Fruit fly (Drosophila melanogaster) whole organism, embryonic: Measurements from ENCODE around the gene Cul5.

ENCODE experiments used
- Bteb2 ChIP-seq: fragments of 200-800 bp; sonication (Bioruptor generic); optimal IDR thresholded peaks from 2 replicates; lab custom pipeline; 2016; ENCODE audit warnings: missing biosample characterization, missing genetic modification characterization
- CG14667 ChIP-seq: fragments of 200-800 bp; sonication (Bioruptor generic); IDR thresholded peaks from 2 replicates; pipeline ENCODE4 v1.3.6; 2022; ENCODE audit warnings: missing biosample characterization, missing genetic modification characterization
- CG15696 ChIP-seq: fragments of 200-800 bp; sonication (Bioruptor generic); optimal IDR thresholded peaks from 2 replicates; lab custom pipeline; 2019; ENCODE audit warnings: missing biosample characterization, mild to moderate bottlenecking, missing genetic modification characterization, moderate library complexity
- CG16813 ChIP-seq: fragments of 200-800 bp; sonication (Bioruptor generic); IDR thresholded peaks from 3 replicates; pipeline ENCODE4 v1.3.6; 2022; ENCODE audit warnings: missing biosample characterization, missing genetic modification characterization; ENCODE audit not compliant: partially characterized antibody
- CG16863 ChIP-seq: fragments of 200-800 bp; sonication (Bioruptor generic); optimal IDR thresholded peaks from 3 replicates; lab custom pipeline; 2016; ENCODE audit warnings: missing biosample characterization, missing genetic modification characterization
- CG17186 ChIP-seq: fragments of 200-800 bp; sonication (Bioruptor generic); optimal IDR thresholded peaks from 3 replicates; lab custom pipeline; 2017; ENCODE audit warnings: missing biosample characterization, missing genetic modification reagents, missing genetic modification characterization
- CG17361 ChIP-seq: fragments of 200-800 bp; sonication (Bioruptor generic); IDR thresholded peaks from 3 replicates; pipeline ENCODE4 v1.3.6; 2022; ENCODE audit warnings: missing biosample characterization, missing genetic modification characterization
- CG17612 ChIP-seq: fragments of 200-800 bp; sonication (Bioruptor generic); IDR thresholded peaks from 2 replicates; pipeline ENCODE4 v1.3.6; 2022; ENCODE audit warnings: missing biosample characterization, missing genetic modification characterization
- CG18262 ChIP-seq: fragments of 200-800 bp; optimal IDR thresholded peaks from 3 replicates; lab custom pipeline; 2019; ENCODE audit warnings: missing biosample characterization, mild to moderate bottlenecking, missing genetic modification characterization, moderate library complexity
- CG2712 ChIP-seq: fragments of 200-800 bp; optimal IDR thresholded peaks from 3 replicates; lab custom pipeline; 2019; ENCODE audit warnings: missing biosample characterization, mild to moderate bottlenecking, missing genetic modification characterization, moderate library complexity
- CG32772 ChIP-seq: fragments of 200-800 bp; sonication (Bioruptor generic); IDR thresholded peaks from 2 replicates; pipeline ENCODE4 v1.3.6; 2022; ENCODE audit warnings: missing biosample characterization, missing genetic modification characterization
- CG34224 ChIP-seq: fragments of 200-800 bp; sonication (Bioruptor generic); IDR thresholded peaks from 3 replicates; pipeline ENCODE4 v1.3.6; 2022; ENCODE audit warnings: missing biosample characterization, missing genetic modification characterization; ENCODE audit not compliant: partially characterized antibody
- CG6683 ChIP-seq: fragments of 200-800 bp; sonication (Bioruptor generic); optimal IDR thresholded peaks from 2 replicates; lab custom pipeline; 2017; ENCODE audit warnings: missing biosample characterization, mild to moderate bottlenecking, missing genetic modification characterization, missing genetic modification reagents
- CG6791 ChIP-seq: fragments of 200-800 bp; sonication (Bioruptor generic); IDR thresholded peaks from 3 replicates; pipeline ENCODE4 v1.3.6; 2022; ENCODE audit warnings: missing biosample characterization, missing genetic modification characterization; ENCODE audit not compliant: partially characterized antibody
- CG7786 ChIP-seq: fragments of 200-800 bp; sonication (Bioruptor generic); optimal IDR thresholded peaks from 2 replicates; lab custom pipeline; 2016; ENCODE audit warnings: missing biosample characterization, missing genetic modification characterization
- CG7963 ChIP-seq: fragments of 200-800 bp; sonication (Bioruptor generic); IDR thresholded peaks from 3 replicates; pipeline ENCODE4 v1.3.6; 2022; ENCODE audit warnings: missing biosample characterization, missing genetic modification characterization; ENCODE audit not compliant: partially characterized antibody
- CG9609 ChIP-seq: fragments of 200-800 bp; sonication (Bioruptor generic); optimal IDR thresholded peaks from 3 replicates; lab custom pipeline; 2016; ENCODE audit warnings: missing biosample characterization, missing genetic modification characterization
- D ChIP-seq, 2 experiments: fragments of 200-800 bp in 1 of 2; fragments of >200 bp in 1 of 2; sonication (Bioruptor generic) in 1 of 2; optimal IDR thresholded peaks; 2 replicates in 1 of 2; 3 replicates in 1 of 2; lab custom pipeline; 2017; ENCODE audit warnings: mild to moderate bottlenecking in 1 of 2, missing biosample characterization in 1 of 2, missing genetic modification characterization in 1 of 2, missing genetic modification reagents in 1 of 2
- Deaf1 ChIP-seq: fragments of 200-800 bp; optimal IDR thresholded peaks from 3 replicates; lab custom pipeline; 2019; ENCODE audit warnings: missing biosample characterization, mild to moderate bottlenecking, missing genetic modification characterization, moderate library complexity
- Dek ChIP-seq: fragments of 200-800 bp; sonication (Bioruptor generic); optimal IDR thresholded peaks from 3 replicates; lab custom pipeline; 2019; ENCODE audit warnings: missing biosample characterization, mild to moderate bottlenecking, missing genetic modification characterization, moderate library complexity
- Dip2 ChIP-seq: fragments of 200-800 bp; sonication (Bioruptor generic); IDR thresholded peaks from 2 replicates; pipeline ENCODE4 v1.3.6; 2022; ENCODE audit warnings: missing biosample characterization, missing genetic modification characterization
- Dll ChIP-seq: fragments of 200-800 bp; sonication (Bioruptor generic); IDR thresholded peaks from 4 replicates; pipeline ENCODE4 v1.3.6; 2022; ENCODE audit warnings: missing biosample characterization, missing genetic modification characterization; ENCODE audit not compliant: partially characterized antibody
- Hsf ChIP-seq: fragments of 200-800 bp; sonication (Bioruptor generic); optimal IDR thresholded peaks from 3 replicates; lab custom pipeline; 2016; ENCODE audit warnings: missing biosample characterization, missing genetic modification characterization
- Kr ChIP-seq: fragments of 200-800 bp; sonication (Bioruptor generic); optimal IDR thresholded peaks from 2 replicates; lab custom pipeline; 2017; ENCODE audit warnings: missing biosample characterization, mild to moderate bottlenecking, missing genetic modification characterization
- Lim3 ChIP-seq: fragments of 200-800 bp; sonication (Bioruptor generic); IDR thresholded peaks from 2 replicates; pipeline ENCODE4 v1.3.6; 2022; ENCODE audit warnings: missing biosample characterization, missing genetic modification characterization
- Mad ChIP-seq: fragments of 200-800 bp; sonication (Bioruptor generic); optimal IDR thresholded peaks from 2 replicates; lab custom pipeline; 2016; ENCODE audit warnings: missing biosample characterization, missing genetic modification characterization
- Myb ChIP-seq: fragments of 200-800 bp; sonication (Bioruptor generic); optimal IDR thresholded peaks from 2 replicates; lab custom pipeline; 2016; ENCODE audit warnings: missing biosample characterization, missing genetic modification characterization
- Nf-YC ChIP-seq: fragments of 200-800 bp; optimal IDR thresholded peaks from 3 replicates; lab custom pipeline; 2019; ENCODE audit warnings: missing biosample characterization, mild to moderate bottlenecking, missing genetic modification characterization, moderate library complexity
- Poxn ChIP-seq: fragments of 200-800 bp; sonication (Bioruptor generic); IDR thresholded peaks from 2 replicates; pipeline ENCODE4 v1.3.6; 2022; ENCODE audit warnings: missing biosample characterization, missing genetic modification characterization
- Ssrp ChIP-seq: fragments of 200-800 bp; sonication (Bioruptor generic); optimal IDR thresholded peaks from 2 replicates; lab custom pipeline; 2018; ENCODE audit warnings: missing biosample characterization, mild to moderate bottlenecking, missing genetic modification characterization, moderate library complexity
- bigmax ChIP-seq: fragments of 200-800 bp; sonication (Bioruptor generic); optimal IDR thresholded peaks from 2 replicates; lab custom pipeline; 2018; ENCODE audit warnings: missing biosample characterization, mild to moderate bottlenecking, missing genetic modification characterization
- caup ChIP-seq: fragments of 200-800 bp; sonication (Bioruptor generic); optimal IDR thresholded peaks from 3 replicates; lab custom pipeline; 2017; ENCODE audit warnings: missing biosample characterization, mild to moderate bottlenecking, missing genetic modification characterization, moderate library complexity; ENCODE audit not compliant: severe bottlenecking
- ci ChIP-seq: fragments of 200-800 bp; sonication (Bioruptor generic); IDR thresholded peaks from 3 replicates; pipeline ENCODE4 v1.3.6; 2022; ENCODE audit warnings: missing biosample characterization, missing genetic modification characterization
- crol ChIP-seq: fragments of 200-800 bp; sonication (Bioruptor generic); IDR thresholded peaks from 2 replicates; pipeline ENCODE4 v1.3.6; 2022; ENCODE audit warnings: missing biosample characterization, missing genetic modification characterization
- crp ChIP-seq, 2 experiments: fragments of 200-800 bp; sonication (Bioruptor generic); optimal IDR thresholded peaks; 2 replicates in 1 of 2; 3 replicates in 1 of 2; lab custom pipeline; 2017; ENCODE audit warnings: missing biosample characterization in 2 of 2, missing genetic modification characterization in 2 of 2, mild to moderate bottlenecking in 1 of 2, moderate library complexity in 1 of 2
- da ChIP-seq: fragments of 200-800 bp; sonication (Bioruptor generic); optimal IDR thresholded peaks from 2 replicates; lab custom pipeline; 2016; ENCODE audit warnings: missing biosample characterization, missing genetic modification characterization
- danr ChIP-seq: fragments of 200-800 bp; sonication (Bioruptor generic); IDR thresholded peaks from 2 replicates; pipeline ENCODE4 v1.3.6; 2022; ENCODE audit warnings: missing biosample characterization, missing genetic modification characterization
- disco-r ChIP-seq: fragments of 200-800 bp; sonication (Bioruptor generic); optimal IDR thresholded peaks from 2 replicates; lab custom pipeline; 2016; ENCODE audit warnings: missing biosample characterization, missing genetic modification characterization
- dm ChIP-seq: fragments of 200-800 bp; sonication (Bioruptor generic); optimal IDR thresholded peaks from 3 replicates; lab custom pipeline; 2016; ENCODE audit warnings: missing biosample characterization, missing genetic modification characterization
- gro ChIP-seq: fragments of 200-800 bp; sonication (Bioruptor generic); optimal IDR thresholded peaks from 2 replicates; lab custom pipeline; 2016; ENCODE audit warnings: missing biosample characterization, missing genetic modification characterization
- gsb ChIP-seq: fragments of 200-800 bp; sonication (Bioruptor generic); IDR thresholded peaks from 2 replicates; pipeline ENCODE4 v1.3.6; 2022; ENCODE audit warnings: missing biosample characterization, missing genetic modification characterization
- insv ChIP-seq, 2 experiments: fragments of 200-800 bp; sonication (Bioruptor generic); optimal IDR thresholded peaks; 3 replicates each; lab custom pipeline; 2016 to 2018; ENCODE audit warnings: missing biosample characterization in 2 of 2, missing genetic modification characterization in 2 of 2
- seq ChIP-seq: fragments of 200-800 bp; sonication (Bioruptor generic); IDR thresholded peaks from 2 replicates; pipeline ENCODE4 v1.3.6; 2022; ENCODE audit warnings: missing biosample characterization, missing genetic modification characterization
- so ChIP-seq: fragments of 200-800 bp; sonication (Bioruptor generic); IDR thresholded peaks from 3 replicates; pipeline ENCODE4 v1.3.6; 2022; ENCODE audit warnings: missing biosample characterization, missing genetic modification characterization
- tio ChIP-seq: fragments of 200-800 bp; sonication (Bioruptor generic); optimal IDR thresholded peaks from 2 replicates; lab custom pipeline; 2017; ENCODE audit warnings: missing biosample characterization, missing genetic modification characterization, inconsistent platforms
- trem ChIP-seq: fragments of 200-800 bp; optimal IDR thresholded peaks from 3 replicates; lab custom pipeline; 2019; ENCODE audit warnings: missing biosample characterization, mild to moderate bottlenecking, missing genetic modification characterization, moderate library complexity
- unc-4 ChIP-seq: fragments of 200-800 bp; sonication (Bioruptor generic); IDR thresholded peaks from 2 replicates; pipeline ENCODE4 v1.3.6; 2022; ENCODE audit warnings: missing biosample characterization, missing genetic modification characterization; ENCODE audit not compliant: partially characterized antibody
- usp ChIP-seq: fragments of >200 bp; optimal IDR thresholded peaks from 2 replicates; lab custom pipeline; 2017; ENCODE audit warnings: missing biosample characterization, missing genetic modification characterization
- vfl ChIP-seq: fragments of 200-800 bp; sonication (Bioruptor generic); optimal IDR thresholded peaks from 2 replicates; lab custom pipeline; 2016; ENCODE audit warnings: missing biosample characterization, missing genetic modification characterization
- vnd ChIP-seq: fragments of 200-800 bp; sonication (Bioruptor generic); IDR thresholded peaks from 3 replicates; pipeline ENCODE4 v1.3.6; 2022; ENCODE audit warnings: missing biosample characterization, missing genetic modification characterization; ENCODE audit not compliant: partially characterized antibody
- zen ChIP-seq: fragments of 200-800 bp; sonication (Bioruptor generic); optimal IDR thresholded peaks from 3 replicates; lab custom pipeline; 2018; ENCODE audit warnings: missing biosample characterization, mild to moderate bottlenecking, missing genetic modification characterization, moderate library complexity

The Cul5 gene

dm6 chr3R:29027122-29027521 is 35.7 kb downstream of the Cul5 start, which contains the start of the genes eIF4E6 and CG1951 (continued):
- TF ChIP-seq CG9609 (GFP tag; lab: Kevin White, UChicago): no peak
- TF ChIP-seq Ssrp (tag; lab: Kevin White, UChicago): no peak
- no peak for TF ChIP-seq ci (GFP tag; lab: Robert Waterston, UW)
- TF ChIP-seq CG7963 (GFP tag; lab: Robert Waterston, UW): peak; percentile 95
- no peak for TF ChIP-seq CG15696 (tag; lab: Kevin White, UChicago)
- TF ChIP-seq vnd: peak; percentile 93
- TF ChIP-seq CG34224 (GFP tag; lab: Robert Waterston, UW): peak; percentile 96
- no peak for TF ChIP-seq disco-r (GFP tag; lab: Kevin White, UChicago)
- no peak for TF ChIP-seq Mad (GFP tag; lab: Kevin White, UChicago)
- TF ChIP-seq CG6791: peak; percentile 96
- peak; percentile 47 for TF ChIP-seq Myb (GFP tag; lab: Kevin White, UChicago)
- TF ChIP-seq CG17361 (GFP tag; lab: Robert Waterston, UW): no peak
- TF ChIP-seq CG6683: no peak
- TF ChIP-seq CG16863: no peak
- TF ChIP-seq Dll (GFP tag; lab: Robert Waterston, UW): peak; percentile 95
- TF ChIP-seq zen (tag; lab: Kevin White, UChicago): peak; percentile 75
- TF ChIP-seq da (GFP tag; lab: Kevin White, UChicago): no peak
- TF ChIP-seq Bteb2 (GFP tag; lab: Kevin White, UChicago): no peak
- no peak for TF ChIP-seq CG18262 (tag; lab: Kevin White, UChicago)
- no peak for TF ChIP-seq Dip2 (GFP tag; lab: Robert Waterston, UW)
- TF ChIP-seq CG14667 (GFP tag; lab: Robert Waterston, UW): no peak
- TF ChIP-seq crp (GFP tag; optimal IDR thresholded peaks at IDR 0.05; lab: Kevin White, UChicago): no peak
- no peak for TF ChIP-seq Nf-YC (tag; lab: Kevin White, UChicago)
- no peak for TF ChIP-seq vfl
- no peak for TF ChIP-seq Deaf1 (tag; lab: Kevin White, UChicago)
- no peak for TF ChIP-seq Kr (GFP tag; lab: Kevin White, UChicago)
- TF ChIP-seq so (GFP tag; lab: Robert Waterston, UW): no peak
- TF ChIP-seq seq (GFP tag; lab: Robert Waterston, UW): no peak
- no peak for TF ChIP-seq usp (GFP tag; lab: Kevin White, UChicago)
- TF ChIP-seq Lim3 (GFP tag; lab: Robert Waterston, UW): no peak
- TF ChIP-seq CG7786 (GFP tag; lab: Kevin White, UChicago): no peak
- no peak for TF ChIP-seq bigmax (GFP tag; lab: Kevin White, UChicago)
- peak; percentile 96 for TF ChIP-seq CG16813 (GFP tag; lab: Robert Waterston, UW)
- no peak for TF ChIP-seq tio (GFP tag; lab: Kevin White, UChicago)
- TF ChIP-seq trem (tag; lab: Kevin White, UChicago): peak; percentile 47
- peak; percentile 23 for TF ChIP-seq dm (GFP tag; lab: Kevin White, UChicago)
- TF ChIP-seq Hsf (GFP tag; lab: Kevin White, UChicago): no peak
- TF ChIP-seq CG17186 (GFP tag; lab: Kevin White, UChicago): peak; percentile 9
- peak; percentile 50 for TF ChIP-seq gro (GFP tag; lab: Kevin White, UChicago)
- TF ChIP-seq unc-4 (GFP tag; lab: Robert Waterston, UW): peak; percentile 94
- no peak for TF ChIP-seq danr (GFP tag; lab: Robert Waterston, UW)
- no peak for TF ChIP-seq crol
- TF ChIP-seq Poxn (GFP tag; lab: Robert Waterston, UW): no peak
- no peak for TF ChIP-seq CG17612
- TF ChIP-seq gsb (GFP tag; lab: Robert Waterston, UW): no peak
- TF ChIP-seq insv (GFP tag; optimal IDR thresholded peaks at IDR 0.05; lab: Kevin White, UChicago): peak in 1 of 2 experiments; percentile 12
- TF ChIP-seq CG2712 (tag; lab: Kevin White, UChicago): no peak
- peak; percentile 32 for TF ChIP-seq D (optimal IDR thresholded peaks at IDR 0.05; lab: Kevin White, UChicago)
- TF ChIP-seq D (GFP tag; optimal IDR thresholded peaks at IDR 0.05; lab: Kevin White, UChicago): no peak
- TF ChIP-seq caup: no peak
- no peak for TF ChIP-seq Dek (tag; lab: Kevin White, UChicago)
- no peak for TF ChIP-seq CG32772 (GFP tag; lab: Robert Waterston, UW)
